Fruit fly (Drosophila melanogaster) whole organism, embryonic: ENCODE measurements around the gene Prm.

Experiments
- ATbp ChIP-seq: fragments of 200-800 bp; sonication (Bioruptor generic); optimal IDR thresholded peaks from 2 replicates; lab custom pipeline; 2017; ENCODE audit warnings: missing biosample characterization, mild to moderate bottlenecking, missing genetic modification characterization, missing genetic modification reagents
- Abd-B ChIP-seq: fragments of 200-800 bp; sonication (Bioruptor generic); optimal IDR thresholded peaks from 2 replicates; lab custom pipeline; 2018; ENCODE audit warnings: missing biosample characterization, mild to moderate bottlenecking, missing genetic modification characterization, moderate library complexity
- Ada2b ChIP-seq: fragments of 200-800 bp; sonication (Bioruptor generic); IDR thresholded peaks from 2 replicates; pipeline ENCODE4 v1.3.6; 2022; ENCODE audit warnings: missing biosample characterization, missing genetic modification characterization
- CG12219 ChIP-seq: fragments of 200-800 bp; sonication (Bioruptor generic); optimal IDR thresholded peaks from 3 replicates; lab custom pipeline; 2018; ENCODE audit warnings: missing biosample characterization, mild to moderate bottlenecking, missing genetic modification characterization
- CG1233 ChIP-seq: fragments of 200-800 bp; sonication (Bioruptor generic); optimal IDR thresholded peaks from 4 replicates; lab custom pipeline; 2018; ENCODE audit warnings: missing biosample characterization, mild to moderate bottlenecking, missing genetic modification characterization
- CG12391 ChIP-seq: fragments of 200-800 bp; sonication (Bioruptor generic); optimal IDR thresholded peaks from 3 replicates; lab custom pipeline; 2018; ENCODE audit warnings: missing biosample characterization, mild to moderate bottlenecking, missing genetic modification characterization, moderate library complexity
- CG13287 ChIP-seq: fragments of 200-800 bp; sonication (Bioruptor generic); IDR thresholded peaks from 2 replicates; pipeline ENCODE4 v1.3.6; 2022; ENCODE audit warnings: missing biosample characterization, missing genetic modification characterization; ENCODE audit not compliant: partially characterized antibody
- CG14441 ChIP-seq: fragments of 200-800 bp; sonication (Bioruptor generic); IDR thresholded peaks from 2 replicates; pipeline ENCODE4 v1.3.6; 2022; ENCODE audit warnings: missing biosample characterization, missing genetic modification characterization
- CG1529 ChIP-seq: fragments of 200-800 bp; sonication (Bioruptor generic); optimal IDR thresholded peaks from 3 replicates; lab custom pipeline; 2018; ENCODE audit warnings: missing biosample characterization, missing genetic modification characterization
- CG15479 ChIP-seq: fragments of 200-800 bp; sonication (Bioruptor generic); optimal IDR thresholded peaks from 3 replicates; lab custom pipeline; 2019; ENCODE audit warnings: missing biosample characterization, mild to moderate bottlenecking, missing genetic modification characterization, moderate library complexity
- CG17186 ChIP-seq: fragments of 200-800 bp; sonication (Bioruptor generic); optimal IDR thresholded peaks from 3 replicates; lab custom pipeline; 2017; ENCODE audit warnings: missing biosample characterization, missing genetic modification reagents, missing genetic modification characterization
- CG2120 ChIP-seq: fragments of 200-800 bp; sonication (Bioruptor generic); optimal IDR thresholded peaks from 3 replicates; lab custom pipeline; 2016; ENCODE audit warnings: missing biosample characterization, missing genetic modification characterization
- CG2202 ChIP-seq: fragments of 200-800 bp; sonication (Bioruptor generic); optimal IDR thresholded peaks from 2 replicates; lab custom pipeline; 2018; ENCODE audit warnings: missing biosample characterization, mild to moderate bottlenecking, missing genetic modification characterization
- CG31388 ChIP-seq: fragments of 200-800 bp; sonication (Bioruptor generic); optimal IDR thresholded peaks from 2 replicates; lab custom pipeline; 2016; ENCODE audit warnings: missing biosample characterization, missing genetic modification characterization
- CG4424 ChIP-seq: fragments of 200-800 bp; sonication (Bioruptor generic); optimal IDR thresholded peaks from 3 replicates; lab custom pipeline; 2016; ENCODE audit warnings: missing biosample characterization, missing genetic modification characterization
- CG6254 ChIP-seq: fragments of 200-800 bp; sonication (Bioruptor generic); optimal IDR thresholded peaks from 3 replicates; lab custom pipeline; 2017; ENCODE audit warnings: mild to moderate bottlenecking, missing biosample characterization, missing genetic modification reagents, missing genetic modification characterization
- CG6854 ChIP-seq: fragments of 200-800 bp; sonication (Bioruptor generic); optimal IDR thresholded peaks from 3 replicates; lab custom pipeline; 2017; ENCODE audit warnings: missing biosample characterization, mild to moderate bottlenecking, missing genetic modification characterization
- CG7556 ChIP-seq: fragments of 200-800 bp; sonication (Bioruptor generic); optimal IDR thresholded peaks from 2 replicates; lab custom pipeline; 2017; ENCODE audit warnings: missing biosample characterization, mild to moderate bottlenecking, missing genetic modification characterization
- CG8089 ChIP-seq: fragments of 200-800 bp; sonication (Bioruptor generic); optimal IDR thresholded peaks from 3 replicates; lab custom pipeline; 2016; ENCODE audit warnings: missing biosample characterization, missing genetic modification characterization
- CG9215 ChIP-seq: fragments of 200-800 bp; sonication (Bioruptor generic); IDR thresholded peaks from 2 replicates; pipeline ENCODE4 v1.3.6; 2022; ENCODE audit warnings: missing biosample characterization, missing genetic modification characterization
- Dad ChIP-seq: fragments of 200-800 bp; sonication (Bioruptor generic); optimal IDR thresholded peaks from 3 replicates; lab custom pipeline; 2016; ENCODE audit warnings: missing biosample characterization, missing genetic modification characterization
- Elba2 ChIP-seq: fragments of 200-800 bp; sonication (Bioruptor generic); optimal IDR thresholded peaks from 3 replicates; lab custom pipeline; 2016; ENCODE audit warnings: missing biosample characterization, missing genetic modification characterization
- Gsc ChIP-seq: fragments of 200-800 bp; sonication (Bioruptor generic); IDR thresholded peaks from 2 replicates; pipeline ENCODE4 v1.3.6; 2022; ENCODE audit warnings: missing biosample characterization, missing genetic modification characterization
- Myb ChIP-seq: fragments of 200-800 bp; sonication (Bioruptor generic); optimal IDR thresholded peaks from 2 replicates; lab custom pipeline; 2016; ENCODE audit warnings: missing biosample characterization, missing genetic modification characterization
- NK7.1 ChIP-seq: fragments of 200-800 bp; sonication (Bioruptor generic); optimal IDR thresholded peaks from 3 replicates; lab custom pipeline; 2016; ENCODE audit warnings: missing biosample characterization, missing genetic modification characterization
- Poxn ChIP-seq: fragments of 200-800 bp; sonication (Bioruptor generic); IDR thresholded peaks from 2 replicates; pipeline ENCODE4 v1.3.6; 2022; ENCODE audit warnings: missing biosample characterization, missing genetic modification characterization
- Sox102F ChIP-seq: fragments of 200-800 bp; sonication (Bioruptor generic); optimal IDR thresholded peaks from 2 replicates; lab custom pipeline; 2018; ENCODE audit warnings: missing biosample characterization, mild to moderate bottlenecking, missing genetic modification characterization, moderate library complexity
- Taf1 ChIP-seq: fragments of 200-800 bp; sonication (Bioruptor generic); IDR thresholded peaks from 2 replicates; pipeline ENCODE4 v1.3.6; 2022; ENCODE audit warnings: missing biosample characterization, missing genetic modification characterization
- YL-1 ChIP-seq: fragments of 200-800 bp; sonication (Bioruptor generic); optimal IDR thresholded peaks from 3 replicates; lab custom pipeline; 2017; ENCODE audit warnings: missing biosample characterization, mild to moderate bottlenecking, missing genetic modification characterization
- ara ChIP-seq: fragments of 200-800 bp; sonication (Bioruptor generic); IDR thresholded peaks from 2 replicates; pipeline ENCODE4 v1.3.6; 2022; ENCODE audit warnings: missing biosample characterization, missing genetic modification characterization
- ato ChIP-seq: fragments of 200-800 bp; sonication (Bioruptor generic); IDR thresholded peaks from 2 replicates; pipeline ENCODE4 v1.3.6; 2022; ENCODE audit warnings: missing biosample characterization, missing genetic modification characterization; ENCODE audit not compliant: partially characterized antibody
- bbx ChIP-seq: fragments of 200-800 bp; sonication (Bioruptor generic); IDR thresholded peaks from 2 replicates; pipeline ENCODE4 v1.3.6; 2022; ENCODE audit warnings: missing biosample characterization, missing genetic modification characterization; ENCODE audit not compliant: partially characterized antibody
- chinmo ChIP-seq: fragments of 200-800 bp; sonication (Bioruptor generic); IDR thresholded peaks from 4 replicates; pipeline ENCODE4 v1.3.6; 2022; ENCODE audit warnings: missing biosample characterization, missing genetic modification characterization; ENCODE audit not compliant: partially characterized antibody
- croc ChIP-seq: fragments of 200-800 bp; sonication (Bioruptor generic); conservative IDR thresholded peaks from 3 replicates; pipeline ENCODE4 v1.3.6; 2022; ENCODE audit warnings: missing biosample characterization, missing genetic modification characterization
- esg ChIP-seq: fragments of 200-800 bp; sonication (Bioruptor generic); conservative IDR thresholded peaks from 2 replicates; pipeline ENCODE4 v1.3.6; 2022; ENCODE audit warnings: missing biosample characterization, missing genetic modification characterization
- fd3F ChIP-seq: fragments of 200-800 bp; sonication (Bioruptor generic); optimal IDR thresholded peaks from 2 replicates; lab custom pipeline; 2018; ENCODE audit warnings: missing biosample characterization, mild to moderate bottlenecking, missing genetic modification characterization, moderate library complexity
- fru ChIP-seq: fragments of >200 bp; optimal IDR thresholded peaks from 2 replicates; lab custom pipeline; 2017
- fu2 ChIP-seq: fragments of 200-800 bp; sonication (Bioruptor generic); optimal IDR thresholded peaks from 2 replicates; lab custom pipeline; 2016; ENCODE audit warnings: missing biosample characterization, missing genetic modification characterization
- gcm2 ChIP-seq: fragments of 200-800 bp; sonication (Bioruptor generic); optimal IDR thresholded peaks from 2 replicates; lab custom pipeline; 2016; ENCODE audit warnings: missing biosample characterization, missing genetic modification characterization
- grau ChIP-seq: fragments of 200-800 bp; optimal IDR thresholded peaks from 3 replicates; lab custom pipeline; 2019; ENCODE audit warnings: missing biosample characterization, mild to moderate bottlenecking, missing genetic modification characterization, moderate library complexity
- gro ChIP-seq: fragments of 200-800 bp; sonication (Bioruptor generic); optimal IDR thresholded peaks from 2 replicates; lab custom pipeline; 2016; ENCODE audit warnings: missing biosample characterization, missing genetic modification characterization
- mld ChIP-seq: fragments of 200-800 bp; sonication (Bioruptor generic); IDR thresholded peaks from 3 replicates; pipeline ENCODE4 v1.3.6; 2022; ENCODE audit warnings: missing biosample characterization, missing genetic modification characterization; ENCODE audit not compliant: partially characterized antibody
- nau ChIP-seq: fragments of 200-800 bp; sonication (Bioruptor generic); optimal IDR thresholded peaks from 3 replicates; lab custom pipeline; 2017; ENCODE audit warnings: missing biosample characterization, mild to moderate bottlenecking, missing genetic modification characterization, missing genetic modification reagents
- nom ChIP-seq: fragments of 200-800 bp; sonication (Bioruptor generic); optimal IDR thresholded peaks from 2 replicates; lab custom pipeline; 2017; ENCODE audit warnings: missing biosample characterization, missing genetic modification characterization, mild to moderate bottlenecking, moderate library complexity, missing genetic modification reagents
- odd ChIP-seq: fragments of 200-800 bp; sonication (Bioruptor generic); optimal IDR thresholded peaks from 2 replicates; lab custom pipeline; 2017; ENCODE audit warnings: missing biosample characterization, mild to moderate bottlenecking, missing genetic modification characterization
- pros ChIP-seq: fragments of 200-800 bp; sonication (Bioruptor generic); optimal IDR thresholded peaks from 3 replicates; lab custom pipeline; 2019; ENCODE audit warnings: missing biosample characterization, mild to moderate bottlenecking, missing genetic modification characterization, moderate library complexity
- sqz ChIP-seq: fragments of 200-800 bp; sonication (Bioruptor generic); optimal IDR thresholded peaks from 3 replicates; lab custom pipeline; 2018; ENCODE audit warnings: missing biosample characterization, mild to moderate bottlenecking, missing genetic modification characterization
- tll ChIP-seq, 2 experiments: fragments of 200-800 bp in 1 of 2; fragments of >200 bp in 1 of 2; sonication (Bioruptor generic) in 1 of 2; optimal IDR thresholded peaks; 2 replicates each; lab custom pipeline; 2017 to 2019; ENCODE audit warnings: missing biosample characterization in 2 of 2, missing genetic modification characterization in 2 of 2, mild to moderate bottlenecking in 1 of 2, moderate library complexity in 1 of 2
- unc-4 ChIP-seq: fragments of 200-800 bp; sonication (Bioruptor generic); IDR thresholded peaks from 2 replicates; pipeline ENCODE4 v1.3.6; 2022; ENCODE audit warnings: missing biosample characterization, missing genetic modification characterization; ENCODE audit not compliant: partially characterized antibody
- zfh1 ChIP-seq: fragments of 200-800 bp; sonication (Bioruptor generic); IDR thresholded peaks from 3 replicates; pipeline ENCODE4 v1.3.6; 2022; ENCODE audit warnings: missing biosample characterization, missing genetic modification characterization

Gene Prm

DNA sequence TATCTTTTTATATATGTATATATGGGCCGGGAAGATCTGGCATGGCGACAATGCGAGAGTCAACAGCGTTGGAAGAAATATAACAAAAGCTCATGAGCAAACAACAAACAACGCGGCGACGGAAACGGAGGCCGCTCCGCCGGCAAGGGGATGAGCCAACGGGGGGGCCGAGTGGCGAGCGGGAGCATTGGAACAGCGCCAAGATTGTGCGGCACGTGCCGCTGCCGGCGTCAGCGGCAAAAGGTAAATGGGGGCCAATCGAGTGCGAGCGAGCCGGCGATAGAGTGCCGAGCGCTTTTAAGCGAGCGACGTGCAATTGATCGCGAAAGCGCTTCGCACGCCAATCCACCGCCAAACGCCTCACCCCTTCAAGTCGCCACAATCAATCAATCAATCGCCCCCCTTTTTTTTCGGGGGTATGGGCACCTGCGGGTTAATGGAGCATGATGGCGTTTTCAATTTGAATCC is 48.6 kb downstream of the Prm start (continued):
- no peak for TF ChIP-seq CG17186 (GFP tag; lab: Kevin White, UChicago)
- TF ChIP-seq tll (GFP tag; optimal IDR thresholded peaks at IDR 0.05; lab: Kevin White, UChicago) = no peak
- no peak for TF ChIP-seq Gsc (GFP tag; lab: Robert Waterston, UW)
- no peak for TF ChIP-seq CG15479 (GFP tag; lab: Kevin White, UChicago)
- TF ChIP-seq CG9215 = no peak; the same call in 1 of the 2 replicates
- TF ChIP-seq Ada2b (GFP tag; lab: Robert Waterston, UW) = 0 out of 2 replicates have a peak, but pooled peaks have one; percentile 20
- TF ChIP-seq Myb = peak; percentile 6
- TF ChIP-seq croc (GFP tag; lab: Robert Waterston, UW) = no peak
- TF ChIP-seq CG2202 (tag; lab: Kevin White, UChicago) = peak; percentile 61
- TF ChIP-seq Poxn (GFP tag; lab: Robert Waterston, UW) = no peak
- TF ChIP-seq CG31388 = no peak
- TF ChIP-seq ATbp (GFP tag; lab: Kevin White, UChicago) = peak; percentile 93
- TF ChIP-seq CG12391 (tag; lab: Kevin White, UChicago) = peak; percentile 44
- TF ChIP-seq esg (GFP tag; lab: Robert Waterston, UW) = no peak
- peak; percentile 22 for TF ChIP-seq CG2120 (GFP tag; lab: Kevin White, UChicago)
- peak; percentile 44; the same call in 1 of the 2 replicates for TF ChIP-seq ara (GFP tag; lab: Robert Waterston, UW)
- TF ChIP-seq zfh1 (GFP tag; lab: Robert Waterston, UW) = peak; percentile 62; the same call in 2 of the 3 replicates
- TF ChIP-seq CG13287 (GFP tag; lab: Robert Waterston, UW) = peak; percentile 30; the same call in 1 of the 2 replicates
- no peak for TF ChIP-seq ato (GFP tag; lab: Robert Waterston, UW)
- TF ChIP-seq CG12219 (GFP tag; lab: Kevin White, UChicago) = no peak
- peak; percentile 55 for TF ChIP-seq Sox102F (GFP tag; lab: Kevin White, UChicago)
- no peak for TF ChIP-seq Taf1 (GFP tag; lab: Robert Waterston, UW)
- TF ChIP-seq odd (GFP tag; lab: Kevin White, UChicago) = peak; percentile 81
- peak; percentile 77 for TF ChIP-seq CG1233 (GFP tag; lab: Kevin White, UChicago)
- peak; percentile 8 for TF ChIP-seq pros (GFP tag; lab: Kevin White, UChicago)
- TF ChIP-seq bbx (GFP tag; lab: Robert Waterston, UW) = no peak; the same call in 1 of the 2 replicates
- peak; percentile 48 for TF ChIP-seq YL-1 (GFP tag; lab: Kevin White, UChicago)
- no peak for TF ChIP-seq fru (lab: Kevin White, UChicago)
- TF ChIP-seq mld (GFP tag; lab: Robert Waterston, UW) = no peak
- TF ChIP-seq fd3F = peak; percentile 48
- no peak for TF ChIP-seq Elba2 (GFP tag; lab: Kevin White, UChicago)
- TF ChIP-seq CG4424 = peak; percentile 46
- TF ChIP-seq CG1529 = peak; percentile 76
- peak; percentile 41 for TF ChIP-seq grau
- TF ChIP-seq unc-4 (GFP tag; lab: Robert Waterston, UW) = no peak
- peak; percentile 80 for TF ChIP-seq nau (GFP tag; lab: Kevin White, UChicago)
- TF ChIP-seq CG8089 = peak; percentile 63
- peak; percentile 77 for TF ChIP-seq gro (GFP tag; lab: Kevin White, UChicago)
- peak; percentile 64 for TF ChIP-seq CG7556 (GFP tag; lab: Kevin White, UChicago)
- peak; percentile 29; the same call in 1 of the 2 replicates for TF ChIP-seq CG14441 (GFP tag; lab: Robert Waterston, UW)
- TF ChIP-seq Dad (GFP tag; lab: Kevin White, UChicago) = peak; percentile 10
- TF ChIP-seq nom (GFP tag; lab: Kevin White, UChicago) = peak; percentile 73
- TF ChIP-seq gcm2 = no peak
- TF ChIP-seq chinmo (GFP tag; lab: Robert Waterston, UW) = peak; percentile 95
- TF ChIP-seq CG6254 (GFP tag; lab: Kevin White, UChicago) = peak; percentile 77
- TF ChIP-seq fu2 (GFP tag; lab: Kevin White, UChicago) = no peak
- peak; percentile 70 for TF ChIP-seq CG6854 (GFP tag; lab: Kevin White, UChicago)
- TF ChIP-seq sqz (GFP tag; lab: Kevin White, UChicago) = peak; percentile 48
- TF ChIP-seq NK7.1 (GFP tag; lab: Kevin White, UChicago) = no peak
- TF ChIP-seq Abd-B = no peak
